Fruit fly (Drosophila melanogaster): ENCODE results near the gene CG34164.
A peak's percentile ranks its signal among the peaks of the same experiment; 100 is the strongest.

Gene CG34164

DNA sequence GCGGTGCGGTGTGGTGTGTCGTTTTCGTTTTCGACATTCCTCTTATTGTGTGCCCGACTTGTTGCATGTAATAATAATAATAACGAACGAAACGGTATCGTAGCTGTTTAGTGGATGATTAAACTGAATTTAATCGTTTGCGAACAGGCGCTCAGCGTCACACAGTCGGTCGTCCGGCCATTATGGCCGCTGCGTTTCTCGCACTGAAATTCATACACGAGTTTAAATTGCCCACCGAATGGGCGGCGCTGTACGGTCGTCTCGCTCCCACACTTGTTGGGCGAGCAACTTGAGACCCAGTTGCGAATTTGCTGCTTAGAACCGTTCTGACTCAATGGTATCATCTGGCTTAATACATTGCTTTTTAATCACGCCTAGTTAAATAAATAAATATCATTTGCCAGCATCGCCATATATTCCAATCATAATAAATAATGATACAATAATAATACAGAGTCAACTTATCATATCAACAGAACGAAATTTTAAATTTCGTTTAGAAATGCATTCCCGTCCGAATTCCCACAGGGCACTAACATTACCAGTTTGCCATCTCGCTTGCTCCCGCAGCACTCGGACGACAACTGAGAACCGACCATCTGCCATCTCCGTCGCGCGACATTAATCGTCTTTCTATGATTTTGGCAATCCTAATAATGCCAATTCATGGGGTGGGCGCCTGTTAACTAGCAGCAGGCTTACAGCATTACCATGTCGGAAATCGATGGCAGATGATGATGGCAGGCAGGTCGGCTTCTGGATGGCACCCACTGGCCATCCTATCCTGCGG lies 45.1 kb upstream of the CG34164 start (continued):
- peak; percentile 88 for TF ChIP-seq Hr3 (GFP tag; optimal IDR thresholded peaks at IDR 0.05)

DNA sequence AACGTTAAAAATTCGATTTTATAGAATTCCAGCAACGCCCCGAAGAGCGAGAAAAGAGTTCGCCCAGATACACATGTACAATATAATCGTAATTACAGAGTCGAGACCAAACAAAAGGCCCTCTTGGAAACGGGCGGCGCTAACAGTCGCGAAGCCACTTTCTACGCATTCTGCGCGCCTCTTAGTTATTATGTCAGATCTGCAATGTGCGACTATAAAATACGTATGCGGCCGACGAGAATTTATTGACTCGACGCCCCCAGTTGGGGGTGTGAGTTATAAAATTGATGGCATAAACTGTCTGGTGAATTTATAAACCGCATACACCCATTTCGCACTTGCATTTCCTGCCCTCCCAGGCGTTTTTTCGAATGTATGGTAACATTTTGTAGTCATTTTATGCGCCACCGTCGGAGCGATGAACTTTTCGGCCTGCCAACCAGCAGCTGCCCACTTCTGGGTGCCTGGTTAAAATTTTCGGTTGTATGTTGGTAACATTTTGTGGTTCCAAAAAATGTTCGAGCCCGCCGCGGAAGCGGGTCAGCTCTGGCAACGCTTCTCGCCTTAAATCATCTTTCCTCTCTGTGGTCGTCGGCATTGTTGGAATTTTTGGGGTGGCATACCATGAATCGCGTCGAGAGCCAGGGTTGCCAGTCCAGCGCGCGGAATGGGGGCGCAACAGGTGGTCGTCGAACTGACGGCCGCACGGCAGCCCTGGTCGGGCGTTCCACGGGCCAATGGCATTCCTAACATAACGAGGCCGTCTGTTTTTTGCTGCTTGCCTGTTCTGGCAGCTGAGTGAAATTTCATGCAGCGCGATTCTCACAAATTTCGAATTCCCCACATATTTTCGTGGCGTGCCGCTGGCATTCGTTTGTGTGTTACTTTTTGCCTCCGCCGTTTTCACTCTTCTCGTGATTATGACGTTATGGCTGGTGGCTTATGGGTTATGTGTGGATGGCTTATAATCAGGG lies 44.2 kb upstream of the CG34164 start:
- peak; percentile 54 for TF ChIP-seq lbe (GFP tag; optimal IDR thresholded peaks at IDR 0.05)
- TF ChIP-seq CG10147 (GFP tag; optimal IDR thresholded peaks at IDR 0.05) = no peak
- peak; percentile 75 for TF ChIP-seq CG7786 (GFP tag; optimal IDR thresholded peaks at IDR 0.05)
- no peak for TF ChIP-seq CG9876 (GFP tag; optimal IDR thresholded peaks at IDR 0.05)
- no peak for TF ChIP-seq MBD-R2 (GFP tag; IDR thresholded peaks at IDR 0.05)
- TF ChIP-seq pros (GFP tag; optimal IDR thresholded peaks at IDR 0.05) = peak; percentile 72
- TF ChIP-seq Bteb2 (GFP tag; optimal IDR thresholded peaks at IDR 0.05) = peak; percentile 0
- no peak for TF ChIP-seq aop (GFP tag; IDR thresholded peaks at IDR 0.05)
- peak; percentile 85 for TF ChIP-seq CG6813 (GFP tag; optimal IDR thresholded peaks at IDR 0.05)
- TF ChIP-seq unc-4 (GFP tag; IDR thresholded peaks at IDR 0.05; ENCODE audit: partially characterized antibody) = no peak
- TF ChIP-seq corto (GFP tag; optimal IDR thresholded peaks at IDR 0.05) = no peak
- no peak for TF ChIP-seq Dfd (GFP tag; optimal IDR thresholded peaks at IDR 0.05)
- peak; percentile 85 for TF ChIP-seq her (GFP tag; optimal IDR thresholded peaks at IDR 0.05)
- no peak for TF ChIP-seq CG6175 (GFP tag; IDR thresholded peaks at IDR 0.05)
- TF ChIP-seq CG11504 (tag; optimal IDR thresholded peaks at IDR 0.05) = peak; percentile 80
- no peak for TF ChIP-seq CG11085 (GFP tag; IDR thresholded peaks at IDR 0.05)
- peak; percentile 99 for TF ChIP-seq ftz-f1 (GFP tag; optimal IDR thresholded peaks at IDR 0.05)
- TF ChIP-seq CG15073 (GFP tag; optimal IDR thresholded peaks at IDR 0.05) = no peak
- TF ChIP-seq CG1647 (GFP tag; optimal IDR thresholded peaks at IDR 0.05) = peak; percentile 47
- no peak for TF ChIP-seq grn (GFP tag; optimal IDR thresholded peaks at IDR 0.05)
- TF ChIP-seq Hmr (GFP tag; optimal IDR thresholded peaks at IDR 0.05) = peak; percentile 92
- peak; percentile 20 for TF ChIP-seq kay (GFP tag; optimal IDR thresholded peaks at IDR 0.05)
- TF ChIP-seq CG4617 (GFP tag; optimal IDR thresholded peaks at IDR 0.05; ENCODE audit: borderline replicate concordance) = no peak
- TF ChIP-seq CG12071 (GFP tag; optimal IDR thresholded peaks at IDR 0.05) = peak; percentile 75
- peak; percentile 44 for TF ChIP-seq CG13296 (GFP tag; optimal IDR thresholded peaks at IDR 0.05)
- TF ChIP-seq en (GFP tag; optimal IDR thresholded peaks at IDR 0.05) = peak; percentile 38
- TF ChIP-seq CG30020 (tag; optimal IDR thresholded peaks at IDR 0.05) = no peak
- peak; percentile 87 for TF ChIP-seq shn (GFP tag; optimal IDR thresholded peaks at IDR 0.05)
- peak; percentile 100 for TF ChIP-seq sug (tag; optimal IDR thresholded peaks at IDR 0.05)
- TF ChIP-seq Side (GFP tag; optimal IDR thresholded peaks at IDR 0.05) = peak; percentile 85
- no peak for TF ChIP-seq bowl (GFP tag; IDR thresholded peaks at IDR 0.05)
- TF ChIP-seq CG2678 (tag; optimal IDR thresholded peaks at IDR 0.05) = peak; percentile 71
- peak; percentile 74 for TF ChIP-seq ems (GFP tag; optimal IDR thresholded peaks at IDR 0.05)
- TF ChIP-seq CG1792 (GFP tag; optimal IDR thresholded peaks at IDR 0.05) = peak; percentile 51
- no peak for TF ChIP-seq CG32772 (GFP tag; IDR thresholded peaks at IDR 0.05)
- TF ChIP-seq CG17385 (GFP tag; optimal IDR thresholded peaks at IDR 0.05) = peak; percentile 49
- no peak for TF ChIP-seq CG10366 (GFP tag; IDR thresholded peaks at IDR 0.05)
- TF ChIP-seq Mad (GFP tag; optimal IDR thresholded peaks at IDR 0.05) = peak; percentile 80
- no peak for TF ChIP-seq CG5953 (GFP tag; IDR thresholded peaks at IDR 0.05)
- no peak for TF ChIP-seq Asciz (GFP tag; optimal IDR thresholded peaks at IDR 0.05)
- TF ChIP-seq disco-r (GFP tag; optimal IDR thresholded peaks at IDR 0.05) = no peak
- no peak for TF ChIP-seq H2.0 (GFP tag; IDR thresholded peaks at IDR 0.05)
- TF ChIP-seq bbx (GFP tag; IDR thresholded peaks at IDR 0.05; ENCODE audit: partially characterized antibody) = no peak
- no peak for TF ChIP-seq Aef1 (GFP tag; IDR thresholded peaks at IDR 0.05)
- TF ChIP-seq CG12659 (GFP tag; optimal IDR thresholded peaks at IDR 0.05) = peak; percentile 74
